Fruit fly (Drosophila melanogaster) whole organism, prepupa: ENCODE results near the gene ebi.

Experiments
- CG10669 ChIP-seq: fragments of 200-800 bp; sonication (Bioruptor generic); optimal IDR thresholded peaks from 3 replicates; lab custom pipeline; 2018; ENCODE audit warnings: missing biosample characterization, mild to moderate bottlenecking, missing genetic modification characterization, moderate library complexity
- CG11294 ChIP-seq: fragments of 200-800 bp; sonication (Bioruptor generic); IDR thresholded peaks from 2 replicates; pipeline ENCODE4 v1.3.6; 2022; ENCODE audit warnings: missing biosample characterization, missing genetic modification characterization
- CG11762 ChIP-seq: fragments of 200-800 bp; sonication (Bioruptor generic); optimal IDR thresholded peaks from 3 replicates; lab custom pipeline; 2016; ENCODE audit warnings: missing biosample characterization, missing genetic modification characterization; ENCODE audit not compliant: insufficient read depth
- CG11902 ChIP-seq: fragments of 200-800 bp; sonication (Bioruptor generic); optimal IDR thresholded peaks from 3 replicates; lab custom pipeline; 2016; ENCODE audit warnings: missing biosample characterization, missing genetic modification characterization
- CG15336 ChIP-seq: fragments of 200-800 bp; sonication (Bioruptor generic); IDR thresholded peaks from 2 replicates; pipeline ENCODE4 v1.3.6; 2022; ENCODE audit warnings: missing biosample characterization, missing genetic modification characterization
- CG1621 ChIP-seq: fragments of 200-800 bp; sonication (Bioruptor generic); optimal IDR thresholded peaks from 3 replicates; lab custom pipeline; 2018; ENCODE audit warnings: missing biosample characterization, mild to moderate bottlenecking, missing genetic modification characterization
- CG16779 ChIP-seq: fragments of 200-800 bp; sonication (Bioruptor generic); optimal IDR thresholded peaks from 3 replicates; lab custom pipeline; 2017; ENCODE audit warnings: missing biosample characterization, mild to moderate bottlenecking, missing genetic modification characterization
- CG3032 ChIP-seq: fragments of 200-800 bp; optimal IDR thresholded peaks from 2 replicates; lab custom pipeline; 2019; ENCODE audit warnings: missing biosample characterization, mild to moderate bottlenecking, missing genetic modification characterization, moderate library complexity
- CG34406 ChIP-seq: fragments of 200-800 bp; sonication (Bioruptor generic); optimal IDR thresholded peaks from 3 replicates; lab custom pipeline; 2016; ENCODE audit warnings: missing biosample characterization, missing genetic modification characterization
- CG3919 ChIP-seq: fragments of 200-800 bp; sonication (Bioruptor generic); optimal IDR thresholded peaks from 3 replicates; lab custom pipeline; 2016; ENCODE audit warnings: missing biosample characterization, missing genetic modification characterization
- CG4318 ChIP-seq: fragments of 200-800 bp; sonication (Bioruptor generic); optimal IDR thresholded peaks from 3 replicates; lab custom pipeline; 2017; ENCODE audit warnings: missing biosample characterization, mild to moderate bottlenecking, missing genetic modification characterization
- CG6163 ChIP-seq: fragments of 200-800 bp; sonication (Bioruptor generic); IDR thresholded peaks from 3 replicates; pipeline ENCODE4 v1.3.6; 2022; ENCODE audit warnings: missing biosample characterization, missing genetic modification characterization
- CG6276 ChIP-seq: fragments of 200-800 bp; sonication (Bioruptor generic); optimal IDR thresholded peaks from 2 replicates; lab custom pipeline; 2017; ENCODE audit warnings: missing biosample characterization, mild to moderate bottlenecking, missing genetic modification characterization
- CG6792 ChIP-seq: fragments of 200-800 bp; sonication (Bioruptor generic); optimal IDR thresholded peaks from 3 replicates; lab custom pipeline; 2016; ENCODE audit warnings: missing biosample characterization, missing genetic modification characterization
- CG6854 ChIP-seq: fragments of 200-800 bp; sonication (Bioruptor generic); optimal IDR thresholded peaks from 2 replicates; lab custom pipeline; 2017; ENCODE audit warnings: missing biosample characterization, mild to moderate bottlenecking, missing genetic modification characterization
- CG7368 ChIP-seq: fragments of 200-800 bp; sonication (Bioruptor generic); optimal IDR thresholded peaks from 3 replicates; lab custom pipeline; 2016; ENCODE audit warnings: missing biosample characterization, missing genetic modification characterization
- CG8119 ChIP-seq: fragments of 200-800 bp; sonication (Bioruptor generic); IDR thresholded peaks from 3 replicates; pipeline ENCODE4 v1.3.6; 2022; ENCODE audit warnings: missing biosample characterization, missing genetic modification characterization
- CG8319 ChIP-seq: fragments of 200-800 bp; sonication (Bioruptor generic); optimal IDR thresholded peaks from 3 replicates; lab custom pipeline; 2016; ENCODE audit warnings: missing biosample characterization, missing genetic modification characterization
- CG8632 ChIP-seq: fragments of 200-800 bp; sonication (Bioruptor generic); optimal IDR thresholded peaks from 3 replicates; lab custom pipeline; 2016; ENCODE audit warnings: missing biosample characterization, missing genetic modification characterization
- CG9139 ChIP-seq: fragments of 200-800 bp; sonication (Bioruptor generic); optimal IDR thresholded peaks from 3 replicates; lab custom pipeline; 2017; ENCODE audit warnings: missing biosample characterization, mild to moderate bottlenecking, missing genetic modification characterization
- Eip75B ChIP-seq: fragments of 200-800 bp; sonication (Bioruptor generic); optimal IDR thresholded peaks from 3 replicates; lab custom pipeline; 2016; ENCODE audit warnings: missing biosample characterization, missing genetic modification characterization
- Eip93F ChIP-seq: fragments of 200-800 bp; sonication (Bioruptor generic); optimal IDR thresholded peaks from 2 replicates; lab custom pipeline; 2016; ENCODE audit warnings: missing biosample characterization, mild to moderate bottlenecking, missing genetic modification characterization
- Ets21C ChIP-seq: fragments of 200-800 bp; sonication (Bioruptor generic); optimal IDR thresholded peaks from 3 replicates; lab custom pipeline; 2016; ENCODE audit warnings: missing biosample characterization, missing genetic modification characterization
- Ets96B ChIP-seq: fragments of 200-800 bp; optimal IDR thresholded peaks from 2 replicates; lab custom pipeline; 2019; ENCODE audit warnings: missing biosample characterization, mild to moderate bottlenecking, missing genetic modification characterization, moderate library complexity
- Gug ChIP-seq: fragments of 200-800 bp; sonication (Bioruptor generic); IDR thresholded peaks from 2 replicates; pipeline ENCODE4 v1.3.6; 2022; ENCODE audit warnings: missing biosample characterization, missing genetic modification characterization
- Hr39 ChIP-seq: fragments of 200-800 bp; sonication (Bioruptor generic); optimal IDR thresholded peaks from 2 replicates; lab custom pipeline; 2016; ENCODE audit warnings: missing biosample characterization, missing genetic modification characterization
- Lpt ChIP-seq: fragments of 200-800 bp; sonication (Bioruptor generic); optimal IDR thresholded peaks from 3 replicates; lab custom pipeline; 2016; ENCODE audit warnings: missing biosample characterization, missing genetic modification characterization
- Sox14 ChIP-seq: fragments of 200-800 bp; sonication (Bioruptor generic); optimal IDR thresholded peaks from 3 replicates; lab custom pipeline; 2016; ENCODE audit warnings: missing biosample characterization, missing genetic modification characterization
- Sox15 ChIP-seq: fragments of 200-800 bp; sonication (Bioruptor generic); optimal IDR thresholded peaks from 3 replicates; lab custom pipeline; 2016; ENCODE audit warnings: missing biosample characterization, missing genetic modification characterization
- achi ChIP-seq: fragments of 200-800 bp; sonication (Bioruptor generic); optimal IDR thresholded peaks from 3 replicates; lab custom pipeline; 2016; ENCODE audit warnings: missing biosample characterization, missing genetic modification characterization
- acj6 ChIP-seq: fragments of 200-800 bp; sonication (Bioruptor generic); optimal IDR thresholded peaks from 3 replicates; lab custom pipeline; 2016; ENCODE audit warnings: missing biosample characterization, missing genetic modification characterization
- cyc ChIP-seq: fragments of 200-800 bp; sonication (Bioruptor generic); optimal IDR thresholded peaks from 3 replicates; lab custom pipeline; 2016; ENCODE audit warnings: missing biosample characterization, missing genetic modification characterization
- dac ChIP-seq: fragments of 200-800 bp; sonication (Bioruptor generic); optimal IDR thresholded peaks from 2 replicates; lab custom pipeline; 2017; ENCODE audit warnings: missing biosample characterization, mild to moderate bottlenecking, missing genetic modification characterization
- dsx ChIP-seq: fragments of 200-800 bp; optimal IDR thresholded peaks from 3 replicates; lab custom pipeline; 2019; ENCODE audit warnings: missing biosample characterization, mild to moderate bottlenecking, missing genetic modification characterization, moderate library complexity; ENCODE audit not compliant: poor library complexity, severe bottlenecking
- esn ChIP-seq: fragments of 200-800 bp; sonication (Bioruptor generic); optimal IDR thresholded peaks from 2 replicates; lab custom pipeline; 2016; ENCODE audit warnings: missing biosample characterization, mild to moderate bottlenecking, missing genetic modification characterization, moderate library complexity
- fd59A ChIP-seq: fragments of 200-800 bp; sonication (Bioruptor generic); optimal IDR thresholded peaks from 2 replicates; lab custom pipeline; 2017; ENCODE audit warnings: missing biosample characterization, mild to moderate bottlenecking, missing genetic modification characterization, missing genetic modification reagents
- fd85E ChIP-seq: fragments of 200-800 bp; sonication (Bioruptor generic); optimal IDR thresholded peaks from 3 replicates; lab custom pipeline; 2016; ENCODE audit warnings: missing biosample characterization, missing genetic modification characterization
- salr ChIP-seq, 2 experiments: fragments of 200-800 bp; sonication (Bioruptor generic); optimal IDR thresholded peaks; 3 replicates each; lab custom pipeline; 2016 to 2018; ENCODE audit warnings: missing biosample characterization in 2 of 2, missing genetic modification characterization in 2 of 2, mild to moderate bottlenecking in 1 of 2
- spab ChIP-seq: fragments of 200-800 bp; sonication (Bioruptor generic); optimal IDR thresholded peaks from 2 replicates; lab custom pipeline; 2017; ENCODE audit warnings: missing biosample characterization, mild to moderate bottlenecking, missing genetic modification characterization, missing genetic modification reagents
- topi ChIP-seq: fragments of 200-800 bp; sonication (Bioruptor generic); optimal IDR thresholded peaks from 3 replicates; lab custom pipeline; 2016; ENCODE audit warnings: missing biosample characterization, missing genetic modification characterization
- vri ChIP-seq: fragments of 200-800 bp; sonication (Bioruptor generic); optimal IDR thresholded peaks from 3 replicates; lab custom pipeline; 2016; ENCODE audit warnings: missing biosample characterization, mild to moderate bottlenecking, missing genetic modification characterization

The ebi gene

dm6 chr2L:451705-452472, 37.0 kb downstream of the ebi start:
- no peak for TF ChIP-seq CG4318 (GFP tag; lab: Kevin White, UChicago)
- peak; percentile 65 for TF ChIP-seq Sox14 (GFP tag; lab: Kevin White, UChicago)
- TF ChIP-seq CG8319 (GFP tag; lab: Kevin White, UChicago) = no peak
- TF ChIP-seq achi = no peak
- no peak for TF ChIP-seq vri (GFP tag; lab: Kevin White, UChicago)
- TF ChIP-seq acj6 = no peak
- TF ChIP-seq CG1621 (tag; lab: Kevin White, UChicago) = peak; percentile 10
- peak; percentile 25 for TF ChIP-seq esn (GFP tag; lab: Kevin White, UChicago)
- no peak for TF ChIP-seq CG8632
- TF ChIP-seq dac (GFP tag; lab: Kevin White, UChicago) = no peak
- TF ChIP-seq Sox15 (GFP tag; lab: Kevin White, UChicago) = no peak
- peak; percentile 18 for TF ChIP-seq CG11762 (GFP tag; lab: Kevin White, UChicago)
- peak; percentile 14 for TF ChIP-seq cyc (GFP tag; lab: Kevin White, UChicago)
- TF ChIP-seq CG3032 (tag; lab: Kevin White, UChicago) = peak; percentile 50
- TF ChIP-seq CG8119 (GFP tag; lab: Robert Waterston, UW) = peak; percentile 37; the same call in 1 of the 3 replicates
- peak; percentile 20 for TF ChIP-seq Ets96B (tag; lab: Kevin White, UChicago)
- TF ChIP-seq CG6792 = peak; percentile 48
- TF ChIP-seq CG3919 (GFP tag; lab: Kevin White, UChicago) = no peak
- TF ChIP-seq CG11294 = 0 out of 2 replicates have a peak, but pooled peaks have one; percentile 35
- peak; percentile 52 for TF ChIP-seq CG15336 (GFP tag; lab: Robert Waterston, UW)
- no peak for TF ChIP-seq topi (GFP tag; lab: Kevin White, UChicago)
- TF ChIP-seq CG7368 (GFP tag; lab: Kevin White, UChicago) = peak; percentile 45
- TF ChIP-seq dsx (GFP tag; lab: Kevin White, UChicago) = peak; percentile 19
- peak; percentile 28 for TF ChIP-seq CG34406 (GFP tag; lab: Kevin White, UChicago)
- TF ChIP-seq CG6163 (GFP tag; lab: Robert Waterston, UW) = peak; percentile 16; the same call in 1 of the 3 replicates
- peak; percentile 61 for TF ChIP-seq CG10669 (GFP tag; lab: Kevin White, UChicago)
- no peak for TF ChIP-seq CG6276 (GFP tag; lab: Kevin White, UChicago)
- no peak for TF ChIP-seq fd59A (GFP tag; lab: Kevin White, UChicago)
- 0 out of 2 replicates have a peak, but pooled peaks have one; percentile 22 for TF ChIP-seq Gug (GFP tag; lab: Robert Waterston, UW)
- TF ChIP-seq Eip93F (GFP tag; lab: Kevin White, UChicago) = peak; percentile 28
- TF ChIP-seq Hr39 (GFP tag; lab: Kevin White, UChicago) = no peak

- no peak for TF ChIP-seq CG7368 (GFP tag; lab: Kevin White, UChicago)
- no peak for TF ChIP-seq Hr39 (GFP tag; lab: Kevin White, UChicago)
- TF ChIP-seq topi (GFP tag; lab: Kevin White, UChicago) = no peak
- TF ChIP-seq Sox14 (GFP tag; lab: Kevin White, UChicago) = peak; percentile 74
- TF ChIP-seq CG8632 = no peak
- TF ChIP-seq CG11902 = no peak
- TF ChIP-seq Eip75B (GFP tag; lab: Kevin White, UChicago) = no peak
- peak; percentile 11 for TF ChIP-seq CG6854
- no peak for TF ChIP-seq CG4318 (GFP tag; lab: Kevin White, UChicago)
- TF ChIP-seq dsx (GFP tag; lab: Kevin White, UChicago) = no peak
- TF ChIP-seq CG3919 (GFP tag; lab: Kevin White, UChicago) = peak; percentile 2
- no peak for TF ChIP-seq fd85E (GFP tag; lab: Kevin White, UChicago)
- 0 out of 3 replicates have a peak, but pooled peaks have one; percentile 42 for TF ChIP-seq CG6163 (GFP tag; lab: Robert Waterston, UW)
- TF ChIP-seq achi = no peak
- TF ChIP-seq CG16779 (tag; lab: Kevin White, UChicago) = no peak
- TF ChIP-seq spab (GFP tag; lab: Kevin White, UChicago) = no peak
- no peak for TF ChIP-seq acj6
- TF ChIP-seq salr (GFP tag; optimal IDR thresholded peaks at IDR 0.05; lab: Kevin White, UChicago) = no peak
- TF ChIP-seq CG6792 = no peak
- no peak for TF ChIP-seq CG11294
- TF ChIP-seq CG10669 (GFP tag; lab: Kevin White, UChicago) = no peak
- TF ChIP-seq Lpt (GFP tag; lab: Kevin White, UChicago) = no peak
- TF ChIP-seq Ets21C (GFP tag; lab: Kevin White, UChicago) = no peak
- no peak for TF ChIP-seq CG6276 (GFP tag; lab: Kevin White, UChicago)
- no peak for TF ChIP-seq esn (GFP tag; lab: Kevin White, UChicago)
- TF ChIP-seq CG9139 (GFP tag; lab: Kevin White, UChicago) = no peak
- TF ChIP-seq, all 60 proteins: peak for 4
These were observed 38.0 kb downstream of the ebi start, which contains the start of the genes crq and shv for dm6 chr2L:452872-453271. Gene crq, minus strand, starts transcription at chr2L:453024. Gene shv, plus strand, starts transcription at chr2L:453108.
